Worm (Caenorhabditis elegans): ENCODE measurements around the gene F54C9.7.

Gene F54C9.7

ce11 chrII:8588442-8588841, 15.3 kb downstream of the F54C9.7 start:
- no peak for TF ChIP-seq ceh-40 (GFP tag; IDR thresholded peaks at IDR 0.05)
- TF ChIP-seq snpc-3.4 (tag; optimal IDR thresholded peaks at IDR 0.05): no peak

ce11 chrII:8589227-8589626, 16.1 kb downstream of the F54C9.7 start:
- TF ChIP-seq let-526 (GFP tag; IDR thresholded peaks at IDR 0.05) (no peak), lsl-1 (GFP tag; optimal IDR thresholded peaks at IDR 0.05) (no peak), lin-40 (tag; optimal IDR thresholded peaks at IDR 0.05) (no peak), C17E4.6 (GFP tag; IDR thresholded peaks at IDR 0.05) (no peak), hmg-1.2 (GFP tag; IDR thresholded peaks at IDR 0.05) (no peak), C06A6.2 (GFP tag; conservative IDR thresholded peaks at IDR 0.05) (no peak), attf-5 (GFP tag; optimal IDR thresholded peaks at IDR 0.05) (no peak), madf-10 (tag; optimal IDR thresholded peaks at IDR 0.05) (no peak), akir-1 (GFP tag; optimal IDR thresholded peaks at IDR 0.05) (no peak), sea-2 (GFP tag; IDR thresholded peaks at IDR 0.05) (no peak), T07F8.4 (tag; optimal IDR thresholded peaks at IDR 0.05) (no peak), athp-1 (tag; optimal IDR thresholded peaks at IDR 0.05) (no peak), ztf-3 (GFP tag; optimal IDR thresholded peaks at IDR 0.05) (no peak), F23B12.7 (tag; optimal IDR thresholded peaks at IDR 0.05; ENCODE audit: insufficient read depth) (no peak), ztf-25 (GFP tag; IDR thresholded peaks at IDR 0.05) (no peak), nfya-1 (tag; optimal IDR thresholded peaks at IDR 0.05; ENCODE audit: borderline replicate concordance, insufficient read depth) (no peak)

- TF ChIP-seq hlh-12 (tag; optimal IDR thresholded peaks at IDR 0.05) (no peak), F37B4.10 (GFP tag; IDR thresholded peaks at IDR 0.05) (no peak), F39B2.1 (GFP tag; IDR thresholded peaks at IDR 0.05) (no peak), hlh-26 (GFP tag; conservative IDR thresholded peaks at IDR 0.05) (no peak), lin-40 (tag; optimal IDR thresholded peaks at IDR 0.05) (no peak)
Measured at ce11 chrII:8590684-8591083, 17.5 kb downstream of the F54C9.7 start, which contains the start of gene aptf-4. Gene aptf-4 (plus strand): TSS chrII:8590984.

- TF ChIP-seq lag-1 (GFP tag; IDR thresholded peaks at IDR 0.05) (no peak), F33H1.4 (GFP tag; IDR thresholded peaks at IDR 0.05) (peak; percentile 69), lsl-1 (GFP tag; optimal IDR thresholded peaks at IDR 0.05) (peak; percentile 71), rcor-1 (GFP tag; IDR thresholded peaks at IDR 0.05) (no peak), madf-3 (GFP tag; IDR thresholded peaks at IDR 0.05) (no peak), attf-6 (GFP tag; IDR thresholded peaks at IDR 0.05) (no peak)
Measured at ce11 chrII:8593840-8594625, 20.9 kb downstream of the F54C9.7 start, which contains the start of gene aptf-3. Gene aptf-3 (plus strand): TSS chrII:8594190.

- TF ChIP-seq ceh-58 (GFP tag; IDR thresholded peaks at IDR 0.05): no peak
- TF ChIP-seq egl-18 (GFP tag; IDR thresholded peaks at IDR 0.05): no peak
- no peak for TF ChIP-seq ama-1 (optimal IDR thresholded peaks at IDR 0.05)
- TF ChIP-seq ama-1 (GFP tag; optimal IDR thresholded peaks at IDR 0.05): no peak
- no peak for TF ChIP-seq lin-26 (GFP tag; IDR thresholded peaks at IDR 0.05)
- TF ChIP-seq rec-8 (tag; optimal IDR thresholded peaks at IDR 0.05): no peak
- TF ChIP-seq D2030.7 (GFP tag; IDR thresholded peaks at IDR 0.05): no peak
- no peak for TF ChIP-seq nhr-27 (tag; optimal IDR thresholded peaks at IDR 0.05)
- TF ChIP-seq mel-28 (tag; optimal IDR thresholded peaks at IDR 0.05; ENCODE audit: borderline replicate concordance): no peak
Measured at ce11 chrII:8599214-8599613, 26.1 kb downstream of the F54C9.7 start, which contains the start of gene F28C6.5. Gene F28C6.5 (plus strand): TSS chrII:8599514.

Measured in whole organism, young adult.